Fruit fly (Drosophila melanogaster) whole organism: ENCODE data around the gene Kyat.

ENCODE experiments used
- CG8478 ChIP-seq: fragments of >200 bp; optimal IDR thresholded peaks from 2 replicates; lab custom pipeline; 2018; ENCODE audit warnings: inconsistent platforms
- pan ChIP-seq: fragments of >200 bp; optimal IDR thresholded peaks from 2 replicates; lab custom pipeline; 2017

DNA sequence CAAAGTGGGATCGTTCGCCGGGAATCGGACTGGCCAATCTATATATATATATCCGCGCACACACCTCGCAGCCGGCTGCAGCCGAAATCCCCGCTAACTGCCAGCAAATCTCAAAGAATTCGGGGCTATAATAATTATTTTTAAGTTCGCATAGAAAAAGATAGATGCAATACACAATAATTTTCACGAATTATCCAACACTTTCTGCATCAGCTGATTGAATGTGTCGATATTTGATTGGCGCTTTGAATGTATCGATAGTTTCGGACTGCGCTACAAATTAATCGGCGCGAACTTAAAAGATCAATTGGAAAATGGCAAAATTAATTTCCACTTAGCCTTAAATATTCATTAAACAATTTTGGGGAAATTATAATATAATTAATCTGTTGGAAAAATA lies 25.5 kb downstream of the Kyat start, which contains the start of gene Sbf:
- no peak for TF ChIP-seq CG8478
- TF ChIP-seq pan (lab: Kevin White, UChicago) = no peak
